Fruit fly (Drosophila melanogaster) whole organism, embryonic: Measurements from ENCODE around the gene CG2818.

Experiments used
- Ada2b ChIP-seq: fragments of 200-800 bp; sonication (Bioruptor generic); IDR thresholded peaks from 2 replicates; pipeline ENCODE4 v1.3.6; 2022; ENCODE audit warnings: missing biosample characterization, missing genetic modification characterization
- CG10431 ChIP-seq: fragments of 200-800 bp; sonication (Bioruptor generic); optimal IDR thresholded peaks from 3 replicates; lab custom pipeline; 2018; ENCODE audit warnings: missing biosample characterization, mild to moderate bottlenecking, missing genetic modification characterization
- CG11695 ChIP-seq: fragments of 200-800 bp; sonication (Bioruptor generic); IDR thresholded peaks from 3 replicates; pipeline ENCODE4 v1.3.6; 2022; ENCODE audit warnings: missing biosample characterization, missing genetic modification characterization
- CG12391 ChIP-seq: fragments of 200-800 bp; sonication (Bioruptor generic); optimal IDR thresholded peaks from 3 replicates; lab custom pipeline; 2018; ENCODE audit warnings: missing biosample characterization, mild to moderate bottlenecking, missing genetic modification characterization, moderate library complexity
- CG13894 ChIP-seq: fragments of 200-800 bp; sonication (Bioruptor generic); optimal IDR thresholded peaks from 3 replicates; lab custom pipeline; 2018; ENCODE audit warnings: missing biosample characterization, mild to moderate bottlenecking, missing genetic modification characterization, moderate library complexity
- CG14014 ChIP-seq: fragments of 200-800 bp; sonication (Bioruptor generic); IDR thresholded peaks from 2 replicates; pipeline ENCODE4 v1.3.6; 2022; ENCODE audit warnings: missing biosample characterization, missing genetic modification characterization
- CG15514 ChIP-seq: fragments of 200-800 bp; sonication (Bioruptor generic); optimal IDR thresholded peaks from 3 replicates; lab custom pipeline; 2017; ENCODE audit warnings: missing biosample characterization, missing genetic modification characterization, mild to moderate bottlenecking, moderate library complexity, missing genetic modification reagents
- CG17328 ChIP-seq: fragments of 200-800 bp; sonication (Bioruptor generic); IDR thresholded peaks from 2 replicates; pipeline ENCODE4 v1.3.6; 2022; ENCODE audit warnings: missing biosample characterization, missing genetic modification characterization
- CG17612 ChIP-seq: fragments of 200-800 bp; sonication (Bioruptor generic); IDR thresholded peaks from 2 replicates; pipeline ENCODE4 v1.3.6; 2022; ENCODE audit warnings: missing biosample characterization, missing genetic modification characterization
- CG3065 ChIP-seq: fragments of 200-800 bp; sonication (Bioruptor generic); optimal IDR thresholded peaks from 2 replicates; lab custom pipeline; 2016; ENCODE audit warnings: missing biosample characterization, missing genetic modification characterization
- CG32532 ChIP-seq: fragments of 200-800 bp; sonication (Bioruptor generic); IDR thresholded peaks from 2 replicates; pipeline ENCODE4 v1.3.6; 2022; ENCODE audit warnings: missing biosample characterization, missing genetic modification characterization
- CG3847 ChIP-seq: fragments of 200-800 bp; sonication (Bioruptor generic); IDR thresholded peaks from 2 replicates; pipeline ENCODE4 v1.3.6; 2022; ENCODE audit warnings: missing biosample characterization, missing genetic modification characterization
- CG6654 ChIP-seq: fragments of 200-800 bp; sonication (Bioruptor generic); optimal IDR thresholded peaks from 2 replicates; lab custom pipeline; 2017; ENCODE audit warnings: missing biosample characterization, mild to moderate bottlenecking, missing genetic modification characterization
- CG6854 ChIP-seq: fragments of 200-800 bp; sonication (Bioruptor generic); optimal IDR thresholded peaks from 3 replicates; lab custom pipeline; 2017; ENCODE audit warnings: missing biosample characterization, mild to moderate bottlenecking, missing genetic modification characterization
- CG7556 ChIP-seq: fragments of 200-800 bp; sonication (Bioruptor generic); optimal IDR thresholded peaks from 2 replicates; lab custom pipeline; 2017; ENCODE audit warnings: missing biosample characterization, mild to moderate bottlenecking, missing genetic modification characterization
- CG9437 ChIP-seq: fragments of 200-800 bp; sonication (Bioruptor generic); optimal IDR thresholded peaks from 2 replicates; lab custom pipeline; 2018; ENCODE audit warnings: missing biosample characterization, mild to moderate bottlenecking, missing genetic modification characterization
- CG9932 ChIP-seq: fragments of 200-800 bp; sonication (Bioruptor generic); IDR thresholded peaks from 2 replicates; pipeline ENCODE4 v1.3.6; 2022; ENCODE audit warnings: missing biosample characterization, missing genetic modification characterization
- D ChIP-seq, 2 experiments: fragments of 200-800 bp in 1 of 2; fragments of >200 bp in 1 of 2; sonication (Bioruptor generic) in 1 of 2; optimal IDR thresholded peaks; 2 replicates in 1 of 2; 3 replicates in 1 of 2; lab custom pipeline; 2017; ENCODE audit warnings: mild to moderate bottlenecking in 1 of 2, missing biosample characterization in 1 of 2, missing genetic modification characterization in 1 of 2, missing genetic modification reagents in 1 of 2
- Dbx ChIP-seq: fragments of 200-800 bp; sonication (Bioruptor generic); IDR thresholded peaks from 3 replicates; pipeline ENCODE4 v1.3.6; 2022; ENCODE audit warnings: missing biosample characterization, missing genetic modification characterization
- Dek ChIP-seq: fragments of 200-800 bp; sonication (Bioruptor generic); optimal IDR thresholded peaks from 3 replicates; lab custom pipeline; 2019; ENCODE audit warnings: missing biosample characterization, mild to moderate bottlenecking, missing genetic modification characterization, moderate library complexity
- E2f2 ChIP-seq: fragments of 200-800 bp; sonication (Bioruptor generic); IDR thresholded peaks from 2 replicates; pipeline ENCODE4 v1.3.6; 2022; ENCODE audit warnings: missing biosample characterization, missing genetic modification characterization
- Ets97D ChIP-seq: fragments of 200-800 bp; sonication (Bioruptor generic); optimal IDR thresholded peaks from 3 replicates; lab custom pipeline; 2016; ENCODE audit warnings: missing biosample characterization, missing genetic modification characterization
- H2.0 ChIP-seq: fragments of 200-800 bp; sonication (Bioruptor generic); IDR thresholded peaks from 2 replicates; pipeline ENCODE4 v1.3.6; 2022; ENCODE audit warnings: missing biosample characterization, missing genetic modification characterization
- HHEX ChIP-seq: fragments of 200-800 bp; sonication (Bioruptor generic); optimal IDR thresholded peaks from 3 replicates; lab custom pipeline; 2017; ENCODE audit warnings: missing biosample characterization, mild to moderate bottlenecking, missing genetic modification characterization, missing genetic modification reagents
- HmgZ ChIP-seq: fragments of 200-800 bp; sonication (Bioruptor generic); optimal IDR thresholded peaks from 2 replicates; lab custom pipeline; 2018; ENCODE audit warnings: missing biosample characterization, mild to moderate bottlenecking, missing genetic modification characterization
- Hr51 ChIP-seq, 2 experiments: fragments of 200-800 bp; sonication (Bioruptor generic); optimal IDR thresholded peaks; 2 replicates in 1 of 2; 3 replicates in 1 of 2; lab custom pipeline; 2016 to 2018; ENCODE audit warnings: missing biosample characterization in 2 of 2, missing genetic modification characterization in 2 of 2, mild to moderate bottlenecking in 1 of 2, moderate library complexity in 1 of 2
- Oli ChIP-seq: fragments of 200-800 bp; sonication (Bioruptor generic); optimal IDR thresholded peaks from 2 replicates; lab custom pipeline; 2018; ENCODE audit warnings: missing biosample characterization, mild to moderate bottlenecking, missing genetic modification characterization, moderate library complexity
- bcd ChIP-seq: fragments of 200-800 bp; sonication (Bioruptor generic); optimal IDR thresholded peaks from 2 replicates; lab custom pipeline; 2017; ENCODE audit warnings: missing biosample characterization, mild to moderate bottlenecking, missing genetic modification characterization
- cas ChIP-seq: fragments of 200-800 bp; sonication (Bioruptor generic); IDR thresholded peaks from 2 replicates; pipeline ENCODE4 v1.3.6; 2022; ENCODE audit warnings: missing biosample characterization, missing genetic modification characterization
- cwo ChIP-seq: fragments of 200-800 bp; sonication (Bioruptor generic); optimal IDR thresholded peaks from 3 replicates; lab custom pipeline; 2017; ENCODE audit warnings: missing biosample characterization, missing genetic modification characterization, mild to moderate bottlenecking, moderate library complexity, missing genetic modification reagents
- dpn ChIP-seq, 2 experiments: fragments of 200-800 bp; sonication (Bioruptor generic); optimal IDR thresholded peaks; 3 replicates each; lab custom pipeline; 2016; ENCODE audit warnings: missing biosample characterization in 2 of 2, missing genetic modification characterization in 2 of 2
- dysf ChIP-seq: fragments of 200-800 bp; sonication (Bioruptor generic); IDR thresholded peaks from 3 replicates; pipeline ENCODE4 v1.3.6; 2022; ENCODE audit warnings: missing biosample characterization, missing genetic modification characterization
- fd3F ChIP-seq: fragments of 200-800 bp; sonication (Bioruptor generic); optimal IDR thresholded peaks from 2 replicates; lab custom pipeline; 2018; ENCODE audit warnings: missing biosample characterization, mild to moderate bottlenecking, missing genetic modification characterization, moderate library complexity
- gcm ChIP-seq: fragments of 200-800 bp; sonication (Bioruptor generic); optimal IDR thresholded peaks from 2 replicates; lab custom pipeline; 2019; ENCODE audit warnings: missing biosample characterization, mild to moderate bottlenecking, missing genetic modification characterization, moderate library complexity
- kah ChIP-seq: fragments of 200-800 bp; sonication (Bioruptor generic); optimal IDR thresholded peaks from 2 replicates; lab custom pipeline; 2018; ENCODE audit warnings: missing biosample characterization, mild to moderate bottlenecking, missing genetic modification characterization
- kni ChIP-seq: fragments of 200-800 bp; sonication (Bioruptor generic); optimal IDR thresholded peaks from 3 replicates; lab custom pipeline; 2017; ENCODE audit warnings: mild to moderate bottlenecking, missing biosample characterization, missing genetic modification reagents, missing genetic modification characterization
- lab ChIP-seq: fragments of 200-800 bp; sonication (Bioruptor generic); optimal IDR thresholded peaks from 3 replicates; lab custom pipeline; 2017; ENCODE audit warnings: missing biosample characterization, missing genetic modification characterization, mild to moderate bottlenecking, moderate library complexity, missing genetic modification reagents
- mam ChIP-seq: fragments of 200-800 bp; sonication (Bioruptor generic); optimal IDR thresholded peaks from 3 replicates; lab custom pipeline; 2016; ENCODE audit warnings: missing biosample characterization, missing genetic modification characterization
- mld ChIP-seq: fragments of 200-800 bp; sonication (Bioruptor generic); IDR thresholded peaks from 3 replicates; pipeline ENCODE4 v1.3.6; 2022; ENCODE audit warnings: missing biosample characterization, missing genetic modification characterization; ENCODE audit not compliant: partially characterized antibody
- pan ChIP-seq, 4 experiments: fragments of >200 bp in 3 of 4; fragments of 200-800 bp in 1 of 4; sonication (Bioruptor generic) in 1 of 4; optimal IDR thresholded peaks in 3 of 4; IDR thresholded peaks in 1 of 4; 2 replicates each; pipeline versions ENCODE4 v1.3.6 to Lab custom; 2017 to 2022; ENCODE audit warnings: missing biosample characterization in 2 of 4, missing genetic modification characterization in 2 of 4, mixed read lengths in 1 of 4
- pho ChIP-seq: fragments of 200-800 bp; sonication (Bioruptor generic); optimal IDR thresholded peaks from 2 replicates; lab custom pipeline; 2016; ENCODE audit warnings: missing biosample characterization, missing genetic modification characterization
- pros ChIP-seq: fragments of 200-800 bp; sonication (Bioruptor generic); optimal IDR thresholded peaks from 3 replicates; lab custom pipeline; 2019; ENCODE audit warnings: missing biosample characterization, mild to moderate bottlenecking, missing genetic modification characterization, moderate library complexity
- sens ChIP-seq: fragments of 200-800 bp; sonication (Bioruptor generic); peaks from one replicate; lab custom pipeline; 2016; ENCODE audit warnings: missing biosample characterization, missing genetic modification characterization
- sqz ChIP-seq: fragments of 200-800 bp; sonication (Bioruptor generic); optimal IDR thresholded peaks from 3 replicates; lab custom pipeline; 2018; ENCODE audit warnings: missing biosample characterization, mild to moderate bottlenecking, missing genetic modification characterization
- stc ChIP-seq: fragments of 200-800 bp; sonication (Bioruptor generic); IDR thresholded peaks from 2 replicates; pipeline ENCODE4 v1.3.6; 2022; ENCODE audit warnings: missing biosample characterization, missing genetic modification characterization
- tap ChIP-seq: fragments of 200-800 bp; optimal IDR thresholded peaks from 3 replicates; lab custom pipeline; 2019; ENCODE audit warnings: missing biosample characterization, mild to moderate bottlenecking, missing genetic modification characterization, moderate library complexity
- unc-4 ChIP-seq: fragments of 200-800 bp; sonication (Bioruptor generic); IDR thresholded peaks from 2 replicates; pipeline ENCODE4 v1.3.6; 2022; ENCODE audit warnings: missing biosample characterization, missing genetic modification characterization; ENCODE audit not compliant: partially characterized antibody

Gene CG2818

dm6 chr2L:3754835-3755547, 41.8 kb downstream of the CG2818 start (continued):
- TF ChIP-seq unc-4 (GFP tag; lab: Robert Waterston, UW) (no peak), gcm (GFP tag; lab: Kevin White, UChicago) (no peak), Dbx (GFP tag; lab: Robert Waterston, UW) (peak; percentile 67; the same call in 2 of the 3 replicates), CG9932 (GFP tag; lab: Robert Waterston, UW) (peak; percentile 58), CG11695 (GFP tag; lab: Robert Waterston, UW) (peak; percentile 54; the same call in 2 of the 3 replicates), kah (GFP tag; lab: Kevin White, UChicago) (no peak), Dek (tag; lab: Kevin White, UChicago) (peak; percentile 38), Oli (peak; percentile 32), CG3847 (peak; percentile 28; the same call in 1 of the 2 replicates), CG17612 (GFP tag; lab: Robert Waterston, UW) (no peak), mam (GFP tag; lab: Kevin White, UChicago) (peak; percentile 25), Hr51 (GFP tag; optimal IDR thresholded peaks at IDR 0.05; lab: Kevin White, UChicago) (peak in 1 of 2 experiments; percentile 53), lab (peak; percentile 84), CG10431 (no peak), sqz (GFP tag; lab: Kevin White, UChicago) (no peak), CG6654 (GFP tag; lab: Kevin White, UChicago) (no peak), CG3065 (GFP tag; lab: Kevin White, UChicago) (no peak), CG9437 (no peak), pho (GFP tag; lab: Kevin White, UChicago) (peak; percentile 2), stc (GFP tag; lab: Robert Waterston, UW) (peak; percentile 43; the same call in 1 of the 2 replicates), CG12391 (peak; percentile 31), CG15514 (GFP tag; lab: Kevin White, UChicago) (peak; percentile 45), Ada2b (GFP tag; lab: Robert Waterston, UW) (peak; percentile 43; the same call in 1 of the 2 replicates), mld (no peak), pan (optimal IDR thresholded peaks at IDR 0.05; lab: Kevin White, UChicago) (no peak), pan (GFP tag; optimal IDR thresholded peaks at IDR 0.05 in 1 of 2, IDR thresholded peaks at IDR 0.05 in 1 of 2) (peak in 1 of 2 experiments; percentile 27), cas (GFP tag; lab: Robert Waterston, UW) (0 out of 2 replicates have a peak, but pooled peaks have one; percentile 8), dysf (GFP tag; lab: Robert Waterston, UW) (peak; percentile 59; the same call in 2 of the 3 replicates), CG13894 (tag; lab: Kevin White, UChicago) (peak; percentile 99), bcd (GFP tag; lab: Kevin White, UChicago) (peak; percentile 43), HHEX (GFP tag; lab: Kevin White, UChicago) (peak; percentile 15), pros (GFP tag; lab: Kevin White, UChicago) (no peak), fd3F (GFP tag; lab: Kevin White, UChicago) (no peak), D (optimal IDR thresholded peaks at IDR 0.05; lab: Kevin White, UChicago) (no peak), D (GFP tag; optimal IDR thresholded peaks at IDR 0.05; lab: Kevin White, UChicago) (no peak), H2.0 (no peak), cwo (GFP tag; lab: Kevin White, UChicago) (peak; percentile 50), tap (tag; lab: Kevin White, UChicago) (no peak), CG17328 (peak; percentile 39; the same call in 1 of the 2 replicates), dpn (GFP tag; optimal IDR thresholded peaks at IDR 0.05; lab: Kevin White, UChicago) (peak in 1 of 2 experiments; percentile 20), CG6854 (GFP tag; lab: Kevin White, UChicago) (no peak), CG32532 (GFP tag; lab: Robert Waterston, UW) (peak; percentile 47; the same call in 1 of the 2 replicates), CG14014 (0 out of 2 replicates have a peak, but pooled peaks have one; percentile 13), Ets97D (GFP tag; lab: Kevin White, UChicago) (no peak), E2f2 (GFP tag; lab: Robert Waterston, UW) (peak; percentile 25; the same call in 1 of the 2 replicates), HmgZ (peak; percentile 10), CG7556 (GFP tag; lab: Kevin White, UChicago) (peak; percentile 68), kni (no peak), sens (GFP tag; lab: Kevin White, UChicago) (peak; percentile 32)
